Worm (Caenorhabditis elegans) whole organism, young adult: ENCODE data around the gene srh-22.

ENCODE experiments used
- B0261.1 ChIP-seq: sonication (generic microtip); optimal IDR thresholded peaks from 2 replicates; lab custom pipeline; 2016; ENCODE audit warnings: mild to moderate bottlenecking, missing genetic modification characterization, moderate library complexity, missing compliant biosample characterization
- B0336.3 ChIP-seq: fragments of 200-800 bp; sonication (Bioruptor generic); IDR thresholded peaks from 2 replicates; pipeline ENCODE4 v1.3.6; 2022; ENCODE audit warnings: missing genetic modification characterization, missing compliant biosample characterization
- C17E4.6 ChIP-seq: fragments of 200-800 bp; sonication (Bioruptor generic); IDR thresholded peaks from 2 replicates; pipeline ENCODE4 v1.3.6; 2022; ENCODE audit warnings: missing genetic modification reagents, missing genetic modification characterization, missing compliant biosample characterization
- D2030.7 ChIP-seq: fragments of 200-800 bp; sonication (Bioruptor generic); IDR thresholded peaks from 2 replicates; pipeline ENCODE4 v1.3.6; 2022; ENCODE audit warnings: missing genetic modification reagents, missing genetic modification characterization, missing compliant biosample characterization
- F10E7.11 ChIP-seq: sonication (generic microtip); optimal IDR thresholded peaks from 2 replicates; lab custom pipeline; 2017; ENCODE audit warnings: mild to moderate bottlenecking, missing genetic modification characterization, moderate library complexity, missing compliant biosample characterization
- F37B4.10 ChIP-seq: fragments of 200-800 bp; sonication (Bioruptor generic); IDR thresholded peaks from 2 replicates; pipeline ENCODE4 v1.3.6; 2022; ENCODE audit warnings: missing genetic modification characterization, missing compliant biosample characterization
- F57C9.4 ChIP-seq: sonication (generic microtip); optimal IDR thresholded peaks from 2 replicates; lab custom pipeline; 2017; ENCODE audit warnings: mild to moderate bottlenecking, missing genetic modification characterization, missing compliant biosample characterization
- K11D2.4 ChIP-seq: fragments of 200-800 bp; sonication (Bioruptor generic); IDR thresholded peaks from 2 replicates; pipeline ENCODE4 v1.3.6; 2022; ENCODE audit warnings: missing genetic modification reagents, missing genetic modification characterization, missing compliant biosample characterization
- K12H6.12 ChIP-seq: fragments of 200-800 bp; sonication (Bioruptor generic); optimal IDR thresholded peaks from 2 replicates; lab custom pipeline; 2018; ENCODE audit warnings: mild to moderate bottlenecking, missing genetic modification characterization, missing compliant biosample characterization
- Y53F4B.3 ChIP-seq: fragments of 200-800 bp; sonication (Bioruptor generic); IDR thresholded peaks from 2 replicates; pipeline ENCODE4 v1.3.6; 2022; ENCODE audit warnings: missing genetic modification reagents, missing genetic modification characterization, missing compliant biosample characterization
- akir-1 ChIP-seq: fragments of 200-800 bp; sonication (Bioruptor generic); optimal IDR thresholded peaks from 2 replicates; lab custom pipeline; 2018; ENCODE audit warnings: mild to moderate bottlenecking, missing genetic modification characterization, moderate library complexity, missing compliant biosample characterization
- aptf-2 ChIP-seq: fragments of 200-800 bp; sonication (Bioruptor generic); conservative IDR thresholded peaks from 2 replicates; pipeline ENCODE4 v1.3.6; 2022; ENCODE audit warnings: missing genetic modification reagents, missing genetic modification characterization, missing compliant biosample characterization
- athp-1 ChIP-seq: sonication (generic microtip); optimal IDR thresholded peaks from 2 replicates; lab custom pipeline; 2017; ENCODE audit warnings: mild to moderate bottlenecking, missing genetic modification characterization, missing compliant biosample characterization
- bed-1 ChIP-seq: fragments of 200-800 bp; sonication (Bioruptor generic); IDR thresholded peaks from 2 replicates; pipeline ENCODE4 v1.3.6; 2022; ENCODE audit warnings: missing genetic modification reagents, missing genetic modification characterization, missing compliant biosample characterization
- cebp-2 ChIP-seq: fragments of 200-800 bp; sonication (Bioruptor generic); IDR thresholded peaks from 2 replicates; pipeline ENCODE4 v1.3.6; 2022; ENCODE audit warnings: missing genetic modification characterization, missing compliant biosample characterization
- ceh-100 ChIP-seq: fragments of 200-800 bp; sonication (Bioruptor generic); IDR thresholded peaks from 2 replicates; pipeline ENCODE4 v1.3.6; 2022; ENCODE audit warnings: missing genetic modification reagents, missing genetic modification characterization, missing compliant biosample characterization
- ceh-27 ChIP-seq: fragments of 200-800 bp; sonication (Bioruptor generic); optimal IDR thresholded peaks from 2 replicates; lab custom pipeline; 2018; ENCODE audit warnings: mild to moderate bottlenecking, missing genetic modification characterization, moderate library complexity, missing compliant biosample characterization
- ceh-58 ChIP-seq: fragments of 200-800 bp; sonication (Bioruptor generic); IDR thresholded peaks from 2 replicates; pipeline ENCODE4 v1.3.6; 2022; ENCODE audit warnings: missing genetic modification characterization, missing compliant biosample characterization
- ceh-91 ChIP-seq: fragments of 200-800 bp; sonication (Bioruptor generic); IDR thresholded peaks from 2 replicates; pipeline ENCODE4 v1.3.6; 2022; ENCODE audit warnings: missing genetic modification reagents, missing genetic modification characterization, missing compliant biosample characterization
- dpl-1 ChIP-seq: fragments of 150-350 bp; optimal IDR thresholded peaks from 2 replicates; lab custom pipeline; 2014; ENCODE audit warnings: missing biosample characterization, missing genetic modification reagents, missing genetic modification characterization
- efl-1 ChIP-seq: fragments of 150-350 bp; optimal IDR thresholded peaks from 2 replicates; lab custom pipeline; 2014; ENCODE audit warnings: missing biosample characterization, missing genetic modification reagents, missing genetic modification characterization
- egrh-3 ChIP-seq: fragments of 200-800 bp; sonication (Bioruptor generic); IDR thresholded peaks from 2 replicates; pipeline ENCODE4 v1.3.6; 2022; ENCODE audit warnings: missing genetic modification reagents, missing genetic modification characterization, missing compliant biosample characterization
- ekl-4 ChIP-seq: fragments of 200-800 bp; sonication (Bioruptor generic); IDR thresholded peaks from 2 replicates; pipeline ENCODE4 v1.3.6; 2022; ENCODE audit warnings: missing genetic modification reagents, missing genetic modification characterization, missing compliant biosample characterization
- hlh-26 ChIP-seq: fragments of 200-800 bp; sonication (Bioruptor generic); conservative IDR thresholded peaks from 2 replicates; pipeline ENCODE4 v1.3.6; 2022; ENCODE audit warnings: missing genetic modification reagents, missing genetic modification characterization, missing compliant biosample characterization
- hsf-1 ChIP-seq: fragments of 200-800 bp; sonication (Bioruptor generic); IDR thresholded peaks from 2 replicates; pipeline ENCODE4 v1.3.6; 2022; ENCODE audit warnings: missing genetic modification reagents, missing genetic modification characterization, missing compliant biosample characterization
- lag-1 ChIP-seq: fragments of 200-800 bp; sonication (Bioruptor generic); IDR thresholded peaks from 2 replicates; pipeline ENCODE4 v1.3.6; 2022; ENCODE audit warnings: missing genetic modification reagents, missing genetic modification characterization, missing compliant biosample characterization
- lir-1 ChIP-seq: fragments of 200-800 bp; sonication (Bioruptor generic); conservative IDR thresholded peaks from 2 replicates; pipeline ENCODE4 v1.3.6; 2022; ENCODE audit warnings: missing genetic modification reagents, missing genetic modification characterization, missing compliant biosample characterization
- madf-8 ChIP-seq: fragments of 200-800 bp; sonication (Bioruptor generic); conservative IDR thresholded peaks from 2 replicates; pipeline ENCODE4 v1.3.6; 2022; ENCODE audit warnings: missing genetic modification reagents, missing genetic modification characterization, missing compliant biosample characterization
- mel-28 ChIP-seq: sonication (generic microtip); optimal IDR thresholded peaks from 2 replicates; lab custom pipeline; 2016; ENCODE audit warnings: borderline replicate concordance, mild to moderate bottlenecking, missing genetic modification characterization, missing compliant biosample characterization
- mxl-1 ChIP-seq: sonication (generic microtip); optimal IDR thresholded peaks from 2 replicates; lab custom pipeline; 2016; ENCODE audit warnings: missing genetic modification characterization, missing compliant biosample characterization
- nhr-27 ChIP-seq: fragments of 200-800 bp; sonication (Bioruptor generic); optimal IDR thresholded peaks from 2 replicates; lab custom pipeline; 2018; ENCODE audit warnings: mild to moderate bottlenecking, missing genetic modification characterization, moderate library complexity, missing compliant biosample characterization
- pha-4 ChIP-seq: fragments of 150-350 bp; sonication (generic microtip); optimal IDR thresholded peaks from 2 replicates; lab custom pipeline; 2014; ENCODE audit warnings: missing biosample characterization, missing genetic modification reagents, missing genetic modification characterization
- snpc-1.1 ChIP-seq: sonication (generic microtip); optimal IDR thresholded peaks from 2 replicates; lab custom pipeline; 2017; ENCODE audit warnings: missing genetic modification characterization, mild to moderate bottlenecking, missing compliant biosample characterization, antibody characterized with exemption, moderate library complexity, missing genotype, missing genetic modification reagents; ENCODE audit not compliant: insufficient read depth
- snpc-3.4 ChIP-seq: sonication (generic microtip); optimal IDR thresholded peaks from 2 replicates; lab custom pipeline; 2017; ENCODE audit warnings: missing genetic modification characterization, mild to moderate bottlenecking, missing compliant biosample characterization, antibody characterized with exemption, moderate library complexity, missing genotype, missing genetic modification reagents
- somi-1 ChIP-seq: fragments of 200-800 bp; sonication (Bioruptor generic); optimal IDR thresholded peaks from 2 replicates; lab custom pipeline; 2018; ENCODE audit warnings: mild to moderate bottlenecking, missing genetic modification characterization, missing compliant biosample characterization
- xnd-1 ChIP-seq: sonication (generic microtip); optimal IDR thresholded peaks from 2 replicates; lab custom pipeline; 2016; ENCODE audit warnings: missing genotype, missing genetic modification reagents, missing genetic modification characterization, missing compliant biosample characterization
- ztf-26 ChIP-seq: sonication (generic microtip); optimal IDR thresholded peaks from 2 replicates; lab custom pipeline; 2017; ENCODE audit warnings: missing genetic modification characterization, missing compliant biosample characterization

Gene srh-22

DNA sequence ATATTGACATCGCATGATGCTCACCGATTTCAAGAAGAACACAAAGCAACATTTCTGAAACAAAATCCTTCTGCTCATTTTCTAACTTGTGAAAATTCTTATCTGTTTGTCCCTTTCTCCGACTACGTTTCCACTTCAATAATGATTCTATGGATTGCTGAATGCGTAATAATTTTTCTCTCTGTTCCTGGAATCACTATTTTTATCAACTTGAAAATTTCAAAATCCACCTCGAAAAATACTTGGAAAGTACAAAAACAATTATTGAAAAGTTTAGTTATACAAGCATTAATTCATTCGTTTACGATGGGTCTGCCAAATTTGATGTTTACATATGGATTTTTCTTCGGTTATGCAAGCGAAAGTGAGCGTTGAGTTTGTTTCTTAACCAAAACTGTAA is at the start of gene srh-22:
TSS of gene srh-22 (plus strand) at position 301 of the 400 bp plus-strand sequence.
- TF ChIP-seq pha-4 (tag; lab: Kevin White, UChicago) (no peak), lag-1 (GFP tag; lab: Robert Waterston, UW) (no peak), B0336.3 (no peak), D2030.7 (GFP tag; lab: Robert Waterston, UW) (no peak), ztf-26 (no peak), cebp-2 (GFP tag; lab: Robert Waterston, UW) (no peak), akir-1 (GFP tag; lab: Kevin White, UChicago) (no peak), F57C9.4 (tag; lab: Kevin White, UChicago) (no peak), xnd-1 (no peak), efl-1 (GFP tag; lab: Kevin White, UChicago) (no peak), hlh-26 (GFP tag; lab: Robert Waterston, UW) (no peak), ceh-58 (GFP tag; lab: Robert Waterston, UW) (no peak), C17E4.6 (GFP tag; lab: Robert Waterston, UW) (no peak)
- TF ChIP-seq, all 124 proteins: peak for 0

DNA sequence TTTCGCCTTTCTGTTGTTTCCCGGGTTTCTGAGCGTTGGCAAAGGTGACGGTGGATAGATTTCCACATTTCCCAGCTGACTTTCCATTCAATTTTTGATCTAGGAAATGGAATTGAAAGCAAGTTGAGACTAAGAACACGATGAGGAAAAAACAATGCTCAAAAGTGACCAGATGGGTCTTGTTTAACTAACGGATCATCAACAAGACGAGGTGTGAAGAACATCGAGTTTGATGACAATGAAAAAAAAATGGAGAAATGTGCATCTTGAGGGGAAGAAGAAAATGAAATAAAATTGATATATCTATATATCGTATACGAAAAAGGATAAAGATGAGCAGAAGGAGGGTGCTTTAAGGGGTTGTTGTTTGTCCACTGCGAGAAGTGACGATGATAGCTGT is 44.5 kb upstream of the srh-22 start, which contains the start of gene T19H12.6:
TSS of gene T19H12.6 (minus strand) at position 101 of the 400 bp plus-strand sequence.
- TF ChIP-seq mxl-1 (tag; lab: Kevin White, UChicago), result no peak
- no peak for TF ChIP-seq K12H6.12 (tag; lab: Kevin White, UChicago)
- TF ChIP-seq snpc-1.1 (tag; lab: Kevin White, UChicago), result no peak
- no peak for TF ChIP-seq ceh-100
- no peak for TF ChIP-seq K11D2.4 (GFP tag; lab: Robert Waterston, UW)
- no peak for TF ChIP-seq hsf-1

DNA sequence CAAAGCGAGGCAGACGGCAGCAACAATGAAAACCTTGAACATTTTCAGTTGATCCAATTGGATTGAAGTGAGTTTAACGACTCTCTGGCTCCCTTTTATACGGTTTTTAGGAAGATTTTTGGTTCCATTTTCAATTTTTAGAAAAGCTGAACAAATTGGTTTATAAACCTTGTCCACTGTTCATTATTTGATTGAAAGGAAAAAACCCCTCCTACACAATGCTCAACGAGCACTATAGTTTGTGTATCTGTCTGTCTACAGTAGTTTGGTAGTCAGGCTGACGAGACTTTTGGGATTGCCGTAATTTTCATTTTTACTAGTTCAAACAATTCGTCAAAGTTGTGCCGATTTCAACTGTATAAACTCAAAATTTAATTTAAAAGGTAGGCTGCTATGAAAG is 42.9 kb upstream of the srh-22 start, which contains the start of gene T19H12.15:
TSS of gene T19H12.15 (minus strand) at position 101 of the 400 bp plus-strand sequence.
- TF ChIP-seq ceh-27 (no peak), F37B4.10 (no peak), ceh-91 (GFP tag; lab: Robert Waterston, UW) (no peak), pha-4 (tag; lab: Kevin White, UChicago) (no peak), ekl-4 (no peak), egrh-3 (no peak), aptf-2 (GFP tag; lab: Robert Waterston, UW) (no peak), F10E7.11 (tag; lab: Kevin White, UChicago) (no peak)

DNA sequence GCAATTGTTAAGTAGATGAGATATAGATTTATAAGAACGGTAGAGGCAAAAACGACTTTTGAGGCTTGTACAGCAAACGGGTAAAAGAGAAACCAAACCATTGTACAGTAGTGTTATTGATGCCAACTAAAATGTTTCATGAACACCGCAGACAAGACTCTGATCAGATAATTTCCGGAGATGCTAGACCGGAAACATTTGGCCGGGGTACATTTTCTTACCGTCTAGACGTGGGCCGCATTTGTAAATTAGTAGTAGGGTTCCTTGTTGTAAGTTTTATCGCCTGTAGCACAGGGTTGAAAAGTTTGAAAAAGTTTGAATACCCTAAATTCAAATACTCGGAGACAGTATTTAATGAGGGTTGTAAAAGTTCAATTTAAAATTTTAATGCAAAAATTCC is 40.7 kb upstream of the srh-22 start, which contains the start of gene str-32:
TSS of gene str-32 (minus strand) at position 101 of the 400 bp plus-strand sequence.
- TF ChIP-seq bed-1 (GFP tag; lab: Robert Waterston, UW) (no peak), B0261.1 (no peak), snpc-3.4 (tag; lab: Kevin White, UChicago) (no peak), nhr-27 (tag; lab: Kevin White, UChicago) (no peak), mel-28 (tag; lab: Kevin White, UChicago) (no peak), somi-1 (no peak), Y53F4B.3 (GFP tag; lab: Robert Waterston, UW) (no peak), lir-1 (no peak), athp-1 (tag; lab: Kevin White, UChicago) (no peak), madf-8 (GFP tag; lab: Robert Waterston, UW) (no peak), dpl-1 (GFP tag; lab: Kevin White, UChicago) (no peak), F57C9.4 (tag; lab: Kevin White, UChicago) (no peak)
